Fruit fly (Drosophila melanogaster) whole organism, embryonic: ENCODE results near the gene flr.
A peak's percentile ranks its signal among the peaks of the same experiment; 100 is the strongest.

Source experiments
- CG10267 ChIP-seq: fragments of 200-800 bp; sonication (Bioruptor generic); optimal IDR thresholded peaks from 2 replicates; lab custom pipeline; 2018; ENCODE audit warnings: missing biosample characterization, mild to moderate bottlenecking, missing genetic modification characterization, moderate library complexity
- CG10543 ChIP-seq: fragments of 200-800 bp; sonication (Bioruptor generic); optimal IDR thresholded peaks from 3 replicates; lab custom pipeline; 2017; ENCODE audit warnings: missing biosample characterization, mild to moderate bottlenecking, missing genetic modification characterization, moderate library complexity
- CG11398 ChIP-seq: fragments of 200-800 bp; sonication (Bioruptor generic); optimal IDR thresholded peaks from 2 replicates; lab custom pipeline; 2016; ENCODE audit warnings: missing biosample characterization, missing genetic modification characterization
- CG13424 ChIP-seq: fragments of 200-800 bp; sonication (Bioruptor generic); optimal IDR thresholded peaks from 2 replicates; lab custom pipeline; 2019; ENCODE audit warnings: missing biosample characterization, mild to moderate bottlenecking, missing genetic modification characterization, moderate library complexity
- CG14710 ChIP-seq: fragments of 200-800 bp; sonication (Bioruptor generic); optimal IDR thresholded peaks from 3 replicates; lab custom pipeline; 2019; ENCODE audit warnings: missing biosample characterization, mild to moderate bottlenecking, missing genetic modification characterization, moderate library complexity
- CG15601 ChIP-seq: fragments of 200-800 bp; sonication (Bioruptor generic); optimal IDR thresholded peaks from 3 replicates; lab custom pipeline; 2019; ENCODE audit warnings: missing biosample characterization, mild to moderate bottlenecking, missing genetic modification characterization, moderate library complexity
- CG16813 ChIP-seq: fragments of 200-800 bp; sonication (Bioruptor generic); IDR thresholded peaks from 3 replicates; pipeline ENCODE4 v1.3.6; 2022; ENCODE audit warnings: missing biosample characterization, missing genetic modification characterization; ENCODE audit not compliant: partially characterized antibody
- CG17912 ChIP-seq: fragments of 200-800 bp; sonication (Bioruptor generic); optimal IDR thresholded peaks from 2 replicates; lab custom pipeline; 2018; ENCODE audit warnings: missing biosample characterization, mild to moderate bottlenecking, missing genetic modification characterization
- CG2116 ChIP-seq: fragments of 200-800 bp; sonication (Bioruptor generic); optimal IDR thresholded peaks from 3 replicates; lab custom pipeline; 2018; ENCODE audit warnings: missing biosample characterization, mild to moderate bottlenecking, missing genetic modification characterization
- CG2120 ChIP-seq: fragments of 200-800 bp; sonication (Bioruptor generic); optimal IDR thresholded peaks from 3 replicates; lab custom pipeline; 2016; ENCODE audit warnings: missing biosample characterization, missing genetic modification characterization
- CG2129 ChIP-seq: fragments of 200-800 bp; sonication (Bioruptor generic); IDR thresholded peaks from 2 replicates; pipeline ENCODE4 v1.3.6; 2022; ENCODE audit warnings: missing biosample characterization, missing genetic modification characterization; ENCODE audit not compliant: partially characterized antibody
- CG2678 ChIP-seq: fragments of 200-800 bp; sonication (Bioruptor generic); optimal IDR thresholded peaks from 3 replicates; lab custom pipeline; 2019; ENCODE audit warnings: missing biosample characterization, mild to moderate bottlenecking, missing genetic modification characterization, moderate library complexity
- CG2712 ChIP-seq: fragments of 200-800 bp; optimal IDR thresholded peaks from 3 replicates; lab custom pipeline; 2019; ENCODE audit warnings: missing biosample characterization, mild to moderate bottlenecking, missing genetic modification characterization, moderate library complexity
- CG31224 ChIP-seq: fragments of 200-800 bp; sonication (Bioruptor generic); IDR thresholded peaks from 2 replicates; pipeline ENCODE4 v1.3.6; 2022; ENCODE audit warnings: missing biosample characterization, missing genetic modification characterization
- CG8290 ChIP-seq, 3 experiments: fragments of 200-800 bp; sonication (Bioruptor generic); optimal IDR thresholded peaks; 2 replicates each; lab custom pipeline; 2016 to 2019; ENCODE audit warnings: missing biosample characterization in 3 of 3, missing genetic modification characterization in 3 of 3, mild to moderate bottlenecking in 2 of 3, moderate library complexity in 1 of 3
- CG9215 ChIP-seq: fragments of 200-800 bp; sonication (Bioruptor generic); IDR thresholded peaks from 2 replicates; pipeline ENCODE4 v1.3.6; 2022; ENCODE audit warnings: missing biosample characterization, missing genetic modification characterization
- CG9932 ChIP-seq: fragments of 200-800 bp; sonication (Bioruptor generic); IDR thresholded peaks from 2 replicates; pipeline ENCODE4 v1.3.6; 2022; ENCODE audit warnings: missing biosample characterization, missing genetic modification characterization
- Fer2 ChIP-seq: fragments of 200-800 bp; sonication (Bioruptor generic); optimal IDR thresholded peaks from 2 replicates; lab custom pipeline; 2018; ENCODE audit warnings: missing biosample characterization, mild to moderate bottlenecking, missing genetic modification characterization, moderate library complexity
- Hand ChIP-seq: fragments of 200-800 bp; sonication (Bioruptor generic); optimal IDR thresholded peaks from 2 replicates; lab custom pipeline; 2017; ENCODE audit warnings: mild to moderate bottlenecking, missing biosample characterization, missing genetic modification reagents, missing genetic modification characterization
- Hr78 ChIP-seq, 2 experiments: fragments of 200-800 bp in 1 of 2; fragments of >200 bp in 1 of 2; sonication (Bioruptor generic) in 1 of 2; optimal IDR thresholded peaks; 2 replicates each; lab custom pipeline; 2017 to 2019; ENCODE audit warnings: missing biosample characterization in 2 of 2, missing genetic modification characterization in 2 of 2, mild to moderate bottlenecking in 1 of 2, moderate library complexity in 1 of 2
- Kr ChIP-seq: fragments of 200-800 bp; sonication (Bioruptor generic); optimal IDR thresholded peaks from 2 replicates; lab custom pipeline; 2017; ENCODE audit warnings: missing biosample characterization, mild to moderate bottlenecking, missing genetic modification characterization
- MESR4 ChIP-seq: fragments of 200-800 bp; sonication (Bioruptor generic); optimal IDR thresholded peaks from 2 replicates; lab custom pipeline; 2018; ENCODE audit warnings: missing biosample characterization, mild to moderate bottlenecking, missing genetic modification characterization, moderate library complexity
- Meics ChIP-seq: fragments of 200-800 bp; sonication (Bioruptor generic); optimal IDR thresholded peaks from 2 replicates; lab custom pipeline; 2017; ENCODE audit warnings: missing biosample characterization, mild to moderate bottlenecking, missing genetic modification characterization
- NC2α ChIP-seq: fragments of 200-800 bp; sonication (Bioruptor generic); optimal IDR thresholded peaks from 2 replicates; lab custom pipeline; 2016; ENCODE audit warnings: missing biosample characterization, missing genetic modification characterization
- NC2β ChIP-seq: fragments of 200-800 bp; sonication (Bioruptor generic); optimal IDR thresholded peaks from 2 replicates; lab custom pipeline; 2016; ENCODE audit warnings: missing biosample characterization, missing genetic modification characterization
- Oaz ChIP-seq: fragments of 200-800 bp; sonication (Bioruptor generic); IDR thresholded peaks from 2 replicates; pipeline ENCODE4 v1.3.6; 2022; ENCODE audit warnings: missing biosample characterization, missing genetic modification characterization
- Opbp ChIP-seq: fragments of 200-800 bp; sonication (Bioruptor generic); IDR thresholded peaks from 3 replicates; pipeline ENCODE4 v1.3.6; 2022; ENCODE audit warnings: missing biosample characterization, missing genetic modification characterization; ENCODE audit not compliant: partially characterized antibody
- Scr ChIP-seq: fragments of 200-800 bp; sonication (Bioruptor generic); IDR thresholded peaks from 2 replicates; pipeline ENCODE4 v1.3.6; 2022; ENCODE audit warnings: missing biosample characterization, missing genetic modification characterization; ENCODE audit not compliant: partially characterized antibody
- Six4 ChIP-seq: fragments of 200-800 bp; sonication (Bioruptor generic); optimal IDR thresholded peaks from 2 replicates; lab custom pipeline; 2016; ENCODE audit warnings: missing biosample characterization, missing genetic modification characterization
- Sry-δ ChIP-seq: fragments of 200-800 bp; sonication (Bioruptor generic); optimal IDR thresholded peaks from 2 replicates; lab custom pipeline; 2016; ENCODE audit warnings: missing biosample characterization, missing genetic modification characterization
- ab ChIP-seq: fragments of 200-800 bp; sonication (Bioruptor generic); optimal IDR thresholded peaks from 2 replicates; lab custom pipeline; 2016; ENCODE audit warnings: missing biosample characterization, missing genetic modification characterization
- amos ChIP-seq: fragments of 200-800 bp; sonication (Bioruptor generic); IDR thresholded peaks from 2 replicates; pipeline ENCODE4 v1.3.6; 2022; ENCODE audit warnings: missing biosample characterization, missing genetic modification characterization; ENCODE audit not compliant: partially characterized antibody
- bbx ChIP-seq: fragments of 200-800 bp; sonication (Bioruptor generic); IDR thresholded peaks from 2 replicates; pipeline ENCODE4 v1.3.6; 2022; ENCODE audit warnings: missing biosample characterization, missing genetic modification characterization; ENCODE audit not compliant: partially characterized antibody
- gfzf ChIP-seq: fragments of 200-800 bp; sonication (Bioruptor generic); optimal IDR thresholded peaks from 2 replicates; lab custom pipeline; 2016; ENCODE audit warnings: missing biosample characterization, mild to moderate bottlenecking, missing genetic modification characterization, moderate library complexity
- ind ChIP-seq: fragments of 200-800 bp; sonication (Bioruptor generic); optimal IDR thresholded peaks from 3 replicates; lab custom pipeline; 2016; ENCODE audit warnings: missing biosample characterization, missing genetic modification characterization
- knrl ChIP-seq: fragments of 200-800 bp; sonication (Bioruptor generic); IDR thresholded peaks from 3 replicates; pipeline ENCODE4 v1.3.6; 2022; ENCODE audit warnings: missing biosample characterization, missing genetic modification characterization; ENCODE audit not compliant: partially characterized antibody
- lbe ChIP-seq: fragments of 200-800 bp; sonication (Bioruptor generic); optimal IDR thresholded peaks from 2 replicates; lab custom pipeline; 2016; ENCODE audit warnings: missing biosample characterization, mild to moderate bottlenecking, missing genetic modification characterization
- lola ChIP-seq, 3 experiments: fragments of >200 bp in 2 of 3; fragments of 200-800 bp in 1 of 3; sonication (Bioruptor generic) in 1 of 3; optimal IDR thresholded peaks; 2 replicates each; lab custom pipeline; 2017 to 2019; ENCODE audit warnings: missing biosample characterization in 3 of 3, missing genetic modification characterization in 3 of 3, mild to moderate bottlenecking in 1 of 3, moderate library complexity in 1 of 3
- nau ChIP-seq: fragments of 200-800 bp; sonication (Bioruptor generic); optimal IDR thresholded peaks from 3 replicates; lab custom pipeline; 2017; ENCODE audit warnings: missing biosample characterization, mild to moderate bottlenecking, missing genetic modification characterization, missing genetic modification reagents
- nmo ChIP-seq: fragments of 200-800 bp; sonication (Bioruptor generic); optimal IDR thresholded peaks from 2 replicates; lab custom pipeline; 2018; ENCODE audit warnings: missing biosample characterization, mild to moderate bottlenecking, missing genetic modification characterization, moderate library complexity
- org-1 ChIP-seq: fragments of 200-800 bp; sonication (Bioruptor generic); optimal IDR thresholded peaks from 2 replicates; lab custom pipeline; 2017; ENCODE audit warnings: missing biosample characterization, missing genetic modification characterization
- phol ChIP-seq: fragments of 200-800 bp; sonication (Bioruptor generic); optimal IDR thresholded peaks from 3 replicates; lab custom pipeline; 2018; ENCODE audit warnings: missing biosample characterization, mild to moderate bottlenecking, missing genetic modification characterization, moderate library complexity
- pzg ChIP-seq: fragments of 200-800 bp; sonication (Bioruptor generic); optimal IDR thresholded peaks from 3 replicates; lab custom pipeline; 2018; ENCODE audit warnings: missing biosample characterization, mild to moderate bottlenecking, missing genetic modification characterization, moderate library complexity
- stwl ChIP-seq: fragments of 200-800 bp; sonication (Bioruptor generic); optimal IDR thresholded peaks from 3 replicates; lab custom pipeline; 2018; ENCODE audit warnings: missing biosample characterization, mild to moderate bottlenecking, missing genetic modification characterization, moderate library complexity
- unc-4 ChIP-seq: fragments of 200-800 bp; sonication (Bioruptor generic); IDR thresholded peaks from 2 replicates; pipeline ENCODE4 v1.3.6; 2022; ENCODE audit warnings: missing biosample characterization, missing genetic modification characterization; ENCODE audit not compliant: partially characterized antibody
- zen2 ChIP-seq: fragments of 200-800 bp; sonication (Bioruptor generic); IDR thresholded peaks from 3 replicates; pipeline ENCODE4 v1.3.6; 2022; ENCODE audit warnings: missing biosample characterization, missing genetic modification characterization; ENCODE audit not compliant: partially characterized antibody

flr gene

dm6 chr3L:13412200-13412885 lies at the start of gene flr, which contains the start of gene CG10222:
Gene flr, plus strand, starts transcription at chr3L:13412843.
Gene CG10222, minus strand, starts transcription at chr3L:13412453.
- peak; percentile 36 for TF ChIP-seq phol (tag; lab: Kevin White, UChicago)
- TF ChIP-seq Meics (GFP tag; lab: Kevin White, UChicago): peak; percentile 27
- no peak for TF ChIP-seq Oaz
- peak; percentile 22 for TF ChIP-seq pzg (GFP tag; lab: Kevin White, UChicago)
- no peak for TF ChIP-seq Hand (GFP tag; lab: Kevin White, UChicago)
- peak; percentile 41 for TF ChIP-seq CG2678 (tag; lab: Kevin White, UChicago)
- TF ChIP-seq Six4 (GFP tag; lab: Kevin White, UChicago): no peak
- peak; percentile 13 for TF ChIP-seq CG2712 (tag; lab: Kevin White, UChicago)
- TF ChIP-seq ind: peak; percentile 12
- 0 out of 3 replicates have a peak, but pooled peaks have one; percentile 10 for TF ChIP-seq zen2 (GFP tag; lab: Robert Waterston, UW)
- TF ChIP-seq Fer2 (tag; lab: Kevin White, UChicago): no peak
- TF ChIP-seq CG13424 (tag; lab: Kevin White, UChicago): peak; percentile 18
- peak; percentile 53 for TF ChIP-seq nmo (GFP tag; lab: Kevin White, UChicago)
- peak; percentile 58 for TF ChIP-seq CG14710
- TF ChIP-seq CG15601: peak; percentile 19
- TF ChIP-seq CG16813 (GFP tag; lab: Robert Waterston, UW): peak; percentile 75
- no peak for TF ChIP-seq lbe
- peak; percentile 30 for TF ChIP-seq CG10543 (GFP tag; lab: Kevin White, UChicago)
- TF ChIP-seq CG2129 (GFP tag; lab: Robert Waterston, UW): peak; percentile 46; the same call in 1 of the 2 replicates
- no peak for TF ChIP-seq org-1 (GFP tag; lab: Kevin White, UChicago)
- no peak for TF ChIP-seq CG31224
- peak; percentile 10 for TF ChIP-seq gfzf (GFP tag; lab: Kevin White, UChicago)
- TF ChIP-seq bbx (GFP tag; lab: Robert Waterston, UW): peak; percentile 67
- TF ChIP-seq Hr78 (GFP tag; optimal IDR thresholded peaks at IDR 0.05; lab: Kevin White, UChicago): no peak
- peak; percentile 79 for TF ChIP-seq knrl (GFP tag; lab: Robert Waterston, UW)
- TF ChIP-seq CG2116: peak; percentile 70
- TF ChIP-seq NC2β (GFP tag; lab: Kevin White, UChicago): no peak
- TF ChIP-seq ab (GFP tag; lab: Kevin White, UChicago): no peak
- peak; percentile 56 for TF ChIP-seq CG9932 (GFP tag; lab: Robert Waterston, UW)
- peak; percentile 86 for TF ChIP-seq Sry-δ
- peak; percentile 29 for TF ChIP-seq CG8290 (GFP tag; optimal IDR thresholded peaks at IDR 0.05; lab: Kevin White, UChicago)
- TF ChIP-seq CG8290 (tag; optimal IDR thresholded peaks at IDR 0.05; lab: Kevin White, UChicago): no peak
- TF ChIP-seq Scr: peak; percentile 87
- TF ChIP-seq NC2α (GFP tag; lab: Kevin White, UChicago): no peak
- no peak for TF ChIP-seq lola (GFP tag; optimal IDR thresholded peaks at IDR 0.05; lab: Kevin White, UChicago)
- TF ChIP-seq CG9215 (GFP tag; lab: Robert Waterston, UW): 0 out of 2 replicates have a peak, but pooled peaks have one; percentile 8
- TF ChIP-seq CG10267 (tag; lab: Kevin White, UChicago): peak; percentile 42
- TF ChIP-seq Opbp (GFP tag; lab: Robert Waterston, UW): peak; percentile 74
- TF ChIP-seq CG2120 (GFP tag; lab: Kevin White, UChicago): peak; percentile 6
- peak; percentile 98 for TF ChIP-seq Kr (GFP tag; lab: Kevin White, UChicago)
- no peak for TF ChIP-seq MESR4 (GFP tag; lab: Kevin White, UChicago)
- TF ChIP-seq amos (GFP tag; lab: Robert Waterston, UW): peak; percentile 68
- TF ChIP-seq stwl (tag; lab: Kevin White, UChicago): peak; percentile 57
- TF ChIP-seq unc-4 (GFP tag; lab: Robert Waterston, UW): peak; percentile 71
- no peak for TF ChIP-seq CG17912 (GFP tag; lab: Kevin White, UChicago)
- no peak for TF ChIP-seq nau
- no peak for TF ChIP-seq CG11398 (GFP tag; lab: Kevin White, UChicago)
